Fruit fly (Drosophila melanogaster) whole organism, embryonic: ENCODE measurements around the gene MICAL-like.
A peak's percentile ranks its signal among the peaks of the same experiment; 100 is the strongest.

Experiments used
- Antp ChIP-seq: fragments of 200-800 bp; sonication (Bioruptor generic); optimal IDR thresholded peaks from 3 replicates; lab custom pipeline; 2016; ENCODE audit warnings: missing biosample characterization, missing genetic modification characterization
- Atf-2 ChIP-seq: fragments of 200-800 bp; sonication (Bioruptor generic); optimal IDR thresholded peaks from 2 replicates; lab custom pipeline; 2016; ENCODE audit warnings: missing biosample characterization, missing genetic modification characterization
- CG10267 ChIP-seq: fragments of 200-800 bp; sonication (Bioruptor generic); optimal IDR thresholded peaks from 2 replicates; lab custom pipeline; 2018; ENCODE audit warnings: missing biosample characterization, mild to moderate bottlenecking, missing genetic modification characterization, moderate library complexity
- CG10431 ChIP-seq: fragments of 200-800 bp; sonication (Bioruptor generic); optimal IDR thresholded peaks from 3 replicates; lab custom pipeline; 2018; ENCODE audit warnings: missing biosample characterization, mild to moderate bottlenecking, missing genetic modification characterization
- CG10462 ChIP-seq: fragments of 200-800 bp; sonication (Bioruptor generic); optimal IDR thresholded peaks from 2 replicates; lab custom pipeline; 2016; ENCODE audit warnings: missing biosample characterization, missing genetic modification characterization
- CG10565 ChIP-seq: fragments of 200-800 bp; sonication (Bioruptor generic); optimal IDR thresholded peaks from 3 replicates; lab custom pipeline; 2016; ENCODE audit warnings: missing biosample characterization, mild to moderate bottlenecking, missing genetic modification characterization
- CG11696 ChIP-seq: fragments of 200-800 bp; sonication (Bioruptor generic); IDR thresholded peaks from 2 replicates; pipeline ENCODE4 v1.3.6; 2022; ENCODE audit warnings: missing biosample characterization, missing genetic modification characterization
- CG13424 ChIP-seq: fragments of 200-800 bp; sonication (Bioruptor generic); optimal IDR thresholded peaks from 2 replicates; lab custom pipeline; 2019; ENCODE audit warnings: missing biosample characterization, mild to moderate bottlenecking, missing genetic modification characterization, moderate library complexity
- CG14050 ChIP-seq: fragments of 200-800 bp; sonication (Bioruptor generic); IDR thresholded peaks from 3 replicates; pipeline ENCODE4 v1.3.6; 2022; ENCODE audit warnings: missing biosample characterization, missing genetic modification characterization
- CG15073 ChIP-seq: fragments of 200-800 bp; sonication (Bioruptor generic); optimal IDR thresholded peaks from 2 replicates; lab custom pipeline; 2016; ENCODE audit warnings: missing biosample characterization, missing genetic modification characterization
- CG16815 ChIP-seq: fragments of 200-800 bp; sonication (Bioruptor generic); optimal IDR thresholded peaks from 3 replicates; lab custom pipeline; 2017; ENCODE audit warnings: missing biosample characterization, mild to moderate bottlenecking, missing genetic modification characterization
- CG17568 ChIP-seq: fragments of 200-800 bp; sonication (Bioruptor generic); optimal IDR thresholded peaks from 2 replicates; lab custom pipeline; 2018; ENCODE audit warnings: missing biosample characterization, mild to moderate bottlenecking, missing genetic modification characterization, moderate library complexity
- CG4282 ChIP-seq: fragments of 200-800 bp; sonication (Bioruptor generic); optimal IDR thresholded peaks from 2 replicates; lab custom pipeline; 2016; ENCODE audit warnings: missing biosample characterization, missing genetic modification characterization
- CG4854 ChIP-seq: fragments of 200-800 bp; sonication (Bioruptor generic); optimal IDR thresholded peaks from 2 replicates; lab custom pipeline; 2016; ENCODE audit warnings: missing biosample characterization, missing genetic modification characterization, inconsistent platforms
- CG7357 ChIP-seq: fragments of 200-800 bp; sonication (Bioruptor generic); IDR thresholded peaks from 3 replicates; pipeline ENCODE4 v1.3.6; 2022; ENCODE audit warnings: missing biosample characterization, missing genetic modification characterization
- CG9609 ChIP-seq: fragments of 200-800 bp; sonication (Bioruptor generic); optimal IDR thresholded peaks from 3 replicates; lab custom pipeline; 2016; ENCODE audit warnings: missing biosample characterization, missing genetic modification characterization
- CG9876 ChIP-seq: fragments of 200-800 bp; sonication (Bioruptor generic); optimal IDR thresholded peaks from 2 replicates; lab custom pipeline; 2016; ENCODE audit warnings: missing biosample characterization, missing genetic modification characterization
- CoRest ChIP-seq: fragments of 200-800 bp; sonication (Bioruptor generic); optimal IDR thresholded peaks from 3 replicates; lab custom pipeline; 2018; ENCODE audit warnings: missing biosample characterization, mild to moderate bottlenecking, missing genetic modification characterization, moderate library complexity
- CrebB ChIP-seq: fragments of 200-800 bp; sonication (Bioruptor generic); optimal IDR thresholded peaks from 3 replicates; lab custom pipeline; 2018; ENCODE audit warnings: missing biosample characterization, mild to moderate bottlenecking, missing genetic modification characterization
- Doc2 ChIP-seq: fragments of 200-800 bp; sonication (Bioruptor generic); IDR thresholded peaks from 2 replicates; pipeline ENCODE4 v1.3.6; 2022; ENCODE audit warnings: missing biosample characterization, missing genetic modification characterization
- GATAe ChIP-seq: fragments of 200-800 bp; sonication (Bioruptor generic); conservative IDR thresholded peaks from 2 replicates; pipeline ENCODE4 v1.3.6; 2022; ENCODE audit warnings: missing biosample characterization, missing genetic modification characterization
- Hr78 ChIP-seq, 2 experiments: fragments of 200-800 bp in 1 of 2; fragments of >200 bp in 1 of 2; sonication (Bioruptor generic) in 1 of 2; optimal IDR thresholded peaks; 2 replicates each; lab custom pipeline; 2017 to 2019; ENCODE audit warnings: missing biosample characterization in 2 of 2, missing genetic modification characterization in 2 of 2, mild to moderate bottlenecking in 1 of 2, moderate library complexity in 1 of 2
- Lhr ChIP-seq: fragments of 200-800 bp; sonication (Bioruptor generic); optimal IDR thresholded peaks from 3 replicates; lab custom pipeline; 2017; ENCODE audit warnings: mild to moderate bottlenecking, missing biosample characterization, missing genetic modification reagents, missing genetic modification characterization
- Meics ChIP-seq: fragments of 200-800 bp; sonication (Bioruptor generic); optimal IDR thresholded peaks from 2 replicates; lab custom pipeline; 2017; ENCODE audit warnings: missing biosample characterization, mild to moderate bottlenecking, missing genetic modification characterization
- Mes4 ChIP-seq: fragments of 200-800 bp; sonication (Bioruptor generic); optimal IDR thresholded peaks from 2 replicates; lab custom pipeline; 2016; ENCODE audit warnings: missing biosample characterization, missing genetic modification characterization
- Mrtf ChIP-seq: fragments of 200-800 bp; sonication (Bioruptor generic); IDR thresholded peaks from 3 replicates; pipeline ENCODE4 v1.3.6; 2022; ENCODE audit warnings: missing biosample characterization, missing genetic modification characterization
- NC2β ChIP-seq: fragments of 200-800 bp; sonication (Bioruptor generic); optimal IDR thresholded peaks from 2 replicates; lab custom pipeline; 2016; ENCODE audit warnings: missing biosample characterization, missing genetic modification characterization
- Nf-YC ChIP-seq: fragments of 200-800 bp; optimal IDR thresholded peaks from 3 replicates; lab custom pipeline; 2019; ENCODE audit warnings: missing biosample characterization, mild to moderate bottlenecking, missing genetic modification characterization, moderate library complexity
- Ptx1 ChIP-seq: fragments of 200-800 bp; sonication (Bioruptor generic); IDR thresholded peaks from 2 replicates; pipeline ENCODE4 v1.3.6; 2022; ENCODE audit warnings: missing biosample characterization, missing genetic modification characterization
- Scr ChIP-seq: fragments of 200-800 bp; sonication (Bioruptor generic); IDR thresholded peaks from 2 replicates; pipeline ENCODE4 v1.3.6; 2022; ENCODE audit warnings: missing biosample characterization, missing genetic modification characterization; ENCODE audit not compliant: partially characterized antibody
- Stat92E ChIP-seq, 3 experiments: fragments of >200 bp in 2 of 3; fragments of 200-800 bp in 1 of 3; sonication (Bioruptor generic) in 1 of 3; optimal IDR thresholded peaks; 2 replicates each; lab custom pipeline; 2017 to 2019; ENCODE audit warnings: missing biosample characterization in 3 of 3, missing genetic modification characterization in 3 of 3, mild to moderate bottlenecking in 1 of 3, moderate library complexity in 1 of 3
- Taf1 ChIP-seq: fragments of 200-800 bp; sonication (Bioruptor generic); IDR thresholded peaks from 2 replicates; pipeline ENCODE4 v1.3.6; 2022; ENCODE audit warnings: missing biosample characterization, missing genetic modification characterization
- Vsx1 ChIP-seq: fragments of 200-800 bp; sonication (Bioruptor generic); optimal IDR thresholded peaks from 2 replicates; lab custom pipeline; 2017; ENCODE audit warnings: missing biosample characterization, mild to moderate bottlenecking, missing genetic modification characterization, missing genetic modification reagents
- ab ChIP-seq: fragments of 200-800 bp; sonication (Bioruptor generic); optimal IDR thresholded peaks from 2 replicates; lab custom pipeline; 2016; ENCODE audit warnings: missing biosample characterization, missing genetic modification characterization
- da ChIP-seq: fragments of 200-800 bp; sonication (Bioruptor generic); optimal IDR thresholded peaks from 2 replicates; lab custom pipeline; 2016; ENCODE audit warnings: missing biosample characterization, missing genetic modification characterization
- eve ChIP-seq, 2 experiments: fragments of >200 bp; optimal IDR thresholded peaks; 2 replicates each; lab custom pipeline; 2017; ENCODE audit warnings: missing biosample characterization in 2 of 2, missing genetic modification characterization in 2 of 2
- fu2 ChIP-seq: fragments of 200-800 bp; sonication (Bioruptor generic); optimal IDR thresholded peaks from 2 replicates; lab custom pipeline; 2016; ENCODE audit warnings: missing biosample characterization, missing genetic modification characterization
- gro ChIP-seq: fragments of 200-800 bp; sonication (Bioruptor generic); optimal IDR thresholded peaks from 2 replicates; lab custom pipeline; 2016; ENCODE audit warnings: missing biosample characterization, missing genetic modification characterization
- gt ChIP-seq: fragments of 200-800 bp; sonication (Bioruptor generic); IDR thresholded peaks from 2 replicates; pipeline ENCODE4 v1.3.6; 2022; ENCODE audit warnings: missing biosample characterization, missing genetic modification characterization
- kni ChIP-seq: fragments of 200-800 bp; sonication (Bioruptor generic); optimal IDR thresholded peaks from 3 replicates; lab custom pipeline; 2017; ENCODE audit warnings: mild to moderate bottlenecking, missing biosample characterization, missing genetic modification reagents, missing genetic modification characterization
- lmd ChIP-seq: fragments of 200-800 bp; sonication (Bioruptor generic); IDR thresholded peaks from 2 replicates; pipeline ENCODE4 v1.3.6; 2022; ENCODE audit warnings: missing biosample characterization, missing genetic modification characterization
- oc ChIP-seq: fragments of 200-800 bp; sonication (Bioruptor generic); optimal IDR thresholded peaks from 2 replicates; lab custom pipeline; 2018; ENCODE audit warnings: missing biosample characterization, mild to moderate bottlenecking, missing genetic modification characterization, moderate library complexity
- pfk ChIP-seq: fragments of 200-800 bp; sonication (Bioruptor generic); optimal IDR thresholded peaks from 2 replicates; lab custom pipeline; 2018; ENCODE audit warnings: missing biosample characterization, mild to moderate bottlenecking, missing genetic modification characterization, moderate library complexity
- prd ChIP-seq, 3 experiments: fragments of >200 bp in 2 of 3; fragments of 200-800 bp in 1 of 3; sonication (Bioruptor generic) in 1 of 3; optimal IDR thresholded peaks in 2 of 3; IDR thresholded peaks in 1 of 3; 2 replicates in 2 of 3; 3 replicates in 1 of 3; pipeline versions ENCODE4 v1.3.6 to Lab custom; 2017 to 2022; ENCODE audit warnings: missing biosample characterization in 1 of 3, missing genetic modification characterization in 1 of 3
- pros ChIP-seq: fragments of 200-800 bp; sonication (Bioruptor generic); optimal IDR thresholded peaks from 3 replicates; lab custom pipeline; 2019; ENCODE audit warnings: missing biosample characterization, mild to moderate bottlenecking, missing genetic modification characterization, moderate library complexity
- seq ChIP-seq: fragments of 200-800 bp; sonication (Bioruptor generic); IDR thresholded peaks from 2 replicates; pipeline ENCODE4 v1.3.6; 2022; ENCODE audit warnings: missing biosample characterization, missing genetic modification characterization
- so ChIP-seq: fragments of 200-800 bp; sonication (Bioruptor generic); IDR thresholded peaks from 3 replicates; pipeline ENCODE4 v1.3.6; 2022; ENCODE audit warnings: missing biosample characterization, missing genetic modification characterization
- sr ChIP-seq: fragments of 200-800 bp; sonication (Bioruptor generic); IDR thresholded peaks from 3 replicates; pipeline ENCODE4 v1.3.6; 2022; ENCODE audit warnings: missing biosample characterization, missing genetic modification characterization
- ssp ChIP-seq: fragments of 200-800 bp; sonication (Bioruptor generic); IDR thresholded peaks from 2 replicates; pipeline ENCODE4 v1.3.6; 2022; ENCODE audit warnings: missing biosample characterization, missing genetic modification characterization
- tgo ChIP-seq: fragments of 200-800 bp; sonication (Bioruptor generic); IDR thresholded peaks from 3 replicates; pipeline ENCODE4 v1.3.6; 2022; ENCODE audit warnings: missing biosample characterization, missing genetic modification characterization
- trh ChIP-seq: fragments of 200-800 bp; sonication (Bioruptor generic); optimal IDR thresholded peaks from 2 replicates; lab custom pipeline; 2016; ENCODE audit warnings: missing biosample characterization, missing genetic modification characterization

MICAL-like gene

DNA sequence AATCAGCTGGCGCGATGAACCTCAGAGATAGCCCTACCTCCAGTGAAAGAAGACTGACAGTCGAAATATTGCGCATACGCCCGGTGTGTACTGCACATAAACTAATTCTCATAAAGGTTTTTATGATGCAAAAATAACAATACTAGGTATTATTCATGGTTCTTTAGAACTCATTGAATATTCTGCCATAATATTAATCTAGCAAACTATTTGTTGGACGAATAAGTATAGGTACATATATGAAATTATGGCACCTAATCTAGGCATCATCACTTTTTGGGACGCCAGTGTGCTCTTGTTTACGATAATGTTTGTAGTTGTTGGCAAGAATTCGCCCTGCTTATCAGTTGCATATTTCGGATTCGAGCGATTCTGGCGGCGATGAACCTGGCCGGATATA, 6.6 kb upstream of the MICAL-like start (continued):
- TF ChIP-seq CG10267 (tag; lab: Kevin White, UChicago) = no peak
- TF ChIP-seq seq = peak; percentile 20; the same call in 1 of the 2 replicates
- TF ChIP-seq lmd (GFP tag; lab: Robert Waterston, UW) = peak; percentile 22; the same call in 1 of the 2 replicates
- TF ChIP-seq ssp (GFP tag; lab: Robert Waterston, UW) = no peak
- no peak for TF ChIP-seq sr (GFP tag; lab: Robert Waterston, UW)
- TF ChIP-seq Scr (GFP tag; lab: Robert Waterston, UW) = no peak
- TF ChIP-seq CG4854 = no peak
- TF ChIP-seq Stat92E (GFP tag; optimal IDR thresholded peaks at IDR 0.05; lab: Kevin White, UChicago) = no peak
- TF ChIP-seq da (GFP tag; lab: Kevin White, UChicago) = no peak
- TF ChIP-seq fu2 (GFP tag; lab: Kevin White, UChicago) = no peak
- TF ChIP-seq gt (GFP tag; lab: Robert Waterston, UW) = no peak
- TF ChIP-seq CG4282 (GFP tag; lab: Kevin White, UChicago) = no peak
- TF ChIP-seq CG10431 (GFP tag; lab: Kevin White, UChicago) = no peak
- TF ChIP-seq Taf1 (GFP tag; lab: Robert Waterston, UW) = no peak
- no peak for TF ChIP-seq gro
- TF ChIP-seq trh (GFP tag; lab: Kevin White, UChicago) = no peak
- TF ChIP-seq pros = no peak
- no peak for TF ChIP-seq Antp
- peak; percentile 11 for TF ChIP-seq CG13424 (tag; lab: Kevin White, UChicago)
- no peak for TF ChIP-seq Meics (GFP tag; lab: Kevin White, UChicago)
- no peak for TF ChIP-seq pfk (GFP tag; lab: Kevin White, UChicago)
- TF ChIP-seq Mes4 (GFP tag; lab: Kevin White, UChicago) = no peak
- TF ChIP-seq Nf-YC (tag; lab: Kevin White, UChicago) = no peak
- no peak for TF ChIP-seq CG9876
- TF ChIP-seq CoRest (tag; lab: Kevin White, UChicago) = peak; percentile 11
- TF ChIP-seq Hr78 (GFP tag; optimal IDR thresholded peaks at IDR 0.05; lab: Kevin White, UChicago) = no peak
- peak; percentile 97 for TF ChIP-seq CG15073 (GFP tag; lab: Kevin White, UChicago)
- TF ChIP-seq Vsx1 (GFP tag; lab: Kevin White, UChicago) = no peak
- no peak for TF ChIP-seq Mrtf
- no peak for TF ChIP-seq GATAe (GFP tag; lab: Robert Waterston, UW)
- no peak for TF ChIP-seq CG7357
- no peak for TF ChIP-seq NC2β (GFP tag; lab: Kevin White, UChicago)
- TF ChIP-seq CG10565 = no peak
- TF ChIP-seq oc (tag; lab: Kevin White, UChicago) = no peak
- TF ChIP-seq CrebB (tag; lab: Kevin White, UChicago) = no peak
- TF ChIP-seq Lhr (GFP tag; lab: Kevin White, UChicago) = no peak
- no peak for TF ChIP-seq CG11696 (GFP tag; lab: Robert Waterston, UW)
- no peak for TF ChIP-seq CG14050
- TF ChIP-seq Atf-2 = peak; percentile 27
- TF ChIP-seq Ptx1 (GFP tag; lab: Robert Waterston, UW) = peak; percentile 62
- no peak for TF ChIP-seq CG9609 (GFP tag; lab: Kevin White, UChicago)
- no peak for TF ChIP-seq CG16815 (GFP tag; lab: Kevin White, UChicago)
- no peak for TF ChIP-seq CG10462
- TF ChIP-seq Doc2 (GFP tag; lab: Robert Waterston, UW) = no peak
- TF ChIP-seq kni (GFP tag; lab: Kevin White, UChicago) = no peak
- no peak for TF ChIP-seq prd (optimal IDR thresholded peaks at IDR 0.05; lab: Kevin White, UChicago)
- 0 out of 3 replicates have a peak, but pooled peaks have one; percentile 27 for TF ChIP-seq prd (GFP tag; IDR thresholded peaks at IDR 0.05; lab: Robert Waterston, UW)
- no peak; the same call in 2 of the 3 replicates for TF ChIP-seq tgo (GFP tag; lab: Robert Waterston, UW)
- TF ChIP-seq so (GFP tag; lab: Robert Waterston, UW) = no peak
- TF ChIP-seq CG17568 (GFP tag; lab: Kevin White, UChicago) = no peak
- TF ChIP-seq eve (GFP tag; optimal IDR thresholded peaks at IDR 0.05; lab: Kevin White, UChicago) = peak in 1 of 2 experiments; percentile 89
- no peak for TF ChIP-seq ab
